Worm (Caenorhabditis elegans): ENCODE data around the gene rabr-2.
A peak's percentile ranks its signal among the peaks of the same experiment; 100 is the strongest.

Gene rabr-2

ce11 chrIV:17461222-17461707 lies 21.9 kb downstream of the rabr-2 start, which contains the start of gene rif-1.1 (continued):
- peak; percentile 48; the same call in 1 of the 2 replicates for TF ChIP-seq rcor-1 (GFP tag; IDR thresholded peaks at IDR 0.05)
- TF ChIP-seq F49E8.2 (tag; optimal IDR thresholded peaks at IDR 0.05; ENCODE audit: insufficient read depth) = peak; percentile 64
- TF ChIP-seq nhr-90 (tag; optimal IDR thresholded peaks at IDR 0.05) = no peak
- no peak for TF ChIP-seq nfya-2 (GFP tag; IDR thresholded peaks at IDR 0.05)
- no peak for TF ChIP-seq rec-8 (tag; optimal IDR thresholded peaks at IDR 0.05)
- TF ChIP-seq F22D6.2 (tag; optimal IDR thresholded peaks at IDR 0.05) = no peak
- TF ChIP-seq fkh-3 (tag; optimal IDR thresholded peaks at IDR 0.05) = no peak
- TF ChIP-seq sptf-2 (GFP tag; optimal IDR thresholded peaks at IDR 0.05) = no peak
- TF ChIP-seq cebp-2 (GFP tag; IDR thresholded peaks at IDR 0.05) = no peak
- peak; percentile 60 for TF ChIP-seq mcd-1 (GFP tag; IDR thresholded peaks at IDR 0.05)
- TF ChIP-seq nfyb-1 (GFP tag; IDR thresholded peaks at IDR 0.05) = no peak
- no peak for TF ChIP-seq madf-10 (tag; optimal IDR thresholded peaks at IDR 0.05)
- no peak for TF ChIP-seq hlh-12 (tag; optimal IDR thresholded peaks at IDR 0.05)
- TF ChIP-seq snpc-4 (GFP tag; optimal IDR thresholded peaks at IDR 0.05) = peak; percentile 67
- TF ChIP-seq snpc-4 (tag; optimal IDR thresholded peaks at IDR 0.05) = peak in 3 of 4 experiments; percentile 54 to 89 (median 82)
- 0 out of 2 replicates have a peak, but pooled peaks have one; percentile 13 for TF ChIP-seq lir-1 (GFP tag; conservative IDR thresholded peaks at IDR 0.05)
- peak; percentile 87 for TF ChIP-seq attf-6 (GFP tag; IDR thresholded peaks at IDR 0.05)
- TF ChIP-seq ceh-100 (GFP tag; IDR thresholded peaks at IDR 0.05) = no peak
- peak; percentile 83 for TF ChIP-seq lsl-1 (GFP tag; optimal IDR thresholded peaks at IDR 0.05)
- TF ChIP-seq hmg-20 (GFP tag; IDR thresholded peaks at IDR 0.05) = no peak
- TF ChIP-seq F57C9.4 (tag; optimal IDR thresholded peaks at IDR 0.05) = no peak
- no peak for TF ChIP-seq ets-4 (GFP tag; optimal IDR thresholded peaks at IDR 0.05)
- no peak for TF ChIP-seq tbx-9 (tag; optimal IDR thresholded peaks at IDR 0.05; ENCODE audit: borderline replicate concordance)
- peak; percentile 75 for TF ChIP-seq pbrm-1 (GFP tag; IDR thresholded peaks at IDR 0.05)
- no peak for TF ChIP-seq sdz-38 (tag; optimal IDR thresholded peaks at IDR 0.05)
- 0 out of 2 replicates have a peak, but pooled peaks have one; percentile 61 for TF ChIP-seq Y53G8AR.9 (GFP tag; conservative IDR thresholded peaks at IDR 0.05)
- TF ChIP-seq D2030.7 (GFP tag; IDR thresholded peaks at IDR 0.05) = peak; percentile 96
- TF ChIP-seq tlf-1 (GFP tag; optimal IDR thresholded peaks at IDR 0.05) = no peak
- no peak for TF ChIP-seq K11D2.4 (GFP tag; IDR thresholded peaks at IDR 0.05)
- peak; percentile 50; the same call in 1 of the 2 replicates for TF ChIP-seq aptf-2 (GFP tag; conservative IDR thresholded peaks at IDR 0.05)
- TF ChIP-seq F55B11.4 (tag; optimal IDR thresholded peaks at IDR 0.05; ENCODE audit: borderline replicate concordance, insufficient read depth) = no peak
- TF ChIP-seq nfya-1 (tag; optimal IDR thresholded peaks at IDR 0.05; ENCODE audit: borderline replicate concordance, insufficient read depth) = no peak
- peak; percentile 65 for TF ChIP-seq xnd-1 (tag; optimal IDR thresholded peaks at IDR 0.05)
- no peak for TF ChIP-seq egl-44 (GFP tag; IDR thresholded peaks at IDR 0.05)
- no peak for TF ChIP-seq ama-1 (optimal IDR thresholded peaks at IDR 0.05)
- no peak for TF ChIP-seq ama-1 (GFP tag; optimal IDR thresholded peaks at IDR 0.05)
- TF ChIP-seq F39B2.1 (GFP tag; IDR thresholded peaks at IDR 0.05) = no peak
- no peak for TF ChIP-seq ztf-22 (GFP tag; optimal IDR thresholded peaks at IDR 0.05)
- TF ChIP-seq let-526 (GFP tag; IDR thresholded peaks at IDR 0.05) = no peak
- TF ChIP-seq pha-4 (tag; optimal IDR thresholded peaks at IDR 0.05) = no peak
- TF ChIP-seq T07F8.4 (tag; optimal IDR thresholded peaks at IDR 0.05) = no peak
- no peak for TF ChIP-seq bed-2 (GFP tag; IDR thresholded peaks at IDR 0.05)
- no peak for TF ChIP-seq die-1 (tag; optimal IDR thresholded peaks at IDR 0.05)
- no peak for TF ChIP-seq lin-26 (GFP tag; IDR thresholded peaks at IDR 0.05)
- TF ChIP-seq ceh-58 (GFP tag; IDR thresholded peaks at IDR 0.05) = no peak
- TF ChIP-seq C17E4.6 (GFP tag; IDR thresholded peaks at IDR 0.05) = peak; percentile 66; the same call in 1 of the 2 replicates
- TF ChIP-seq lin-40 (tag; optimal IDR thresholded peaks at IDR 0.05) = no peak
- no peak for TF ChIP-seq attf-3 (GFP tag; conservative IDR thresholded peaks at IDR 0.05)
- no peak for TF ChIP-seq aptf-3 (GFP tag; IDR thresholded peaks at IDR 0.05)
